Fruit fly (Drosophila melanogaster): ENCODE measurements around the gene Rbp6.

DNA sequence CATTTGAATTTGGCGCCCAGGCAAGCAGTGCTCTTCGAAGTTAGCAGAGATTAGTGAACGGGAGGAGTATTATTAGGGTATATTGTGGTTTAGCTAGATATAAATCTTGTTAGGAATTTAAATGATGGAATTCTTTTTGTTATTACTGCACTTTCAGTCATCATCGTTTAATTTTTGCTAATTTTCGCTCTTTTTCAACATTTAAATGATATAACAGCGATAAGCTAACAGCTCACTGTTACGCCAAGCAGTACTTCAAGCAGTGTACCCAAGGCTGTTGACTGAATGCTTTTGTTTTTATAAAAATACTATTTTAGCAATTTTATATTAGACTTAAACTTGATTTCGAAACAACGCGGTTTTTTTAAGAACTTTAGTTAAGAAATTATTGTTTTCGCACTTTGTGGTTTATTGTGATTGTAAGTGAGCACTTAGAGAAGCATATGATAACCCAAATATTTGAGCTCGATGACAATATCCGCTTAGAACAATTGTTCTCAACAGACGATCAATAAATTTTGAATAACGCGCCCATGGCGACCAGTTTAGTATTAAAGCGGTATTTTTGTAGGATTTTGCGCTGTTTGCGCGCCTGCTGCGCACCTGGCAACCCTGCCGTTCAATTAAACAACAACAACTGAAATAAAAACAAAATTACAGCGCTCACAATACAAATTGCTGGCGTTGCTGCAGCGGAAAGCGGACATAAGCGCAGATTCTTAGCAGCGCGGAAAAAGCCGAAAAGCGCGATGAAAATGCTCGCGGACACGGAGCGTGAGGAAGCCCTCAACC lies 187.2 kb downstream of the Rbp6 start:
- no peak for TF ChIP-seq CG8478 (optimal IDR thresholded peaks at IDR 0.05)
- no peak for TF ChIP-seq CTCF (optimal IDR thresholded peaks at IDR 0.05)

Measured in S2 (cell line).